Worm (Caenorhabditis elegans) whole organism, L4 larva: ENCODE results near the gene B0496.2.

Source experiments
- D1046.2 ChIP-seq: fragments of 200-800 bp; sonication (Bioruptor generic); IDR thresholded peaks from 2 replicates; pipeline ENCODE4 v1.3.6; 2022; ENCODE audit warnings: missing genetic modification characterization, missing compliant biosample characterization
- F10B5.3 ChIP-seq: sonication (generic microtip); optimal IDR thresholded peaks from 2 replicates; lab custom pipeline; 2016; ENCODE audit warnings: mild to moderate bottlenecking, missing genetic modification characterization, missing compliant biosample characterization
- F26F4.8 ChIP-seq: fragments of 200-800 bp; sonication (Bioruptor generic); conservative IDR thresholded peaks from 2 replicates; pipeline ENCODE4 v1.3.6; 2022; ENCODE audit warnings: missing genetic modification characterization, missing compliant biosample characterization
- F44E2.7 ChIP-seq: fragments of 200-800 bp; sonication (Bioruptor generic); IDR thresholded peaks from 2 replicates; pipeline ENCODE4 v2.1.2; 2022; ENCODE audit warnings: missing genetic modification characterization, missing compliant biosample characterization
- F49E8.2 ChIP-seq: sonication (generic microtip); optimal IDR thresholded peaks from 2 replicates; lab custom pipeline; 2016; ENCODE audit warnings: missing compliant biosample characterization, mild to moderate bottlenecking, missing genetic modification characterization, borderline replicate concordance
- Y105C5A.15 ChIP-seq: fragments of 200-800 bp; sonication (Bioruptor generic); IDR thresholded peaks from 2 replicates; pipeline ENCODE4 v1.3.6; 2022; ENCODE audit warnings: missing genetic modification characterization, missing compliant biosample characterization
- ZK546.5 ChIP-seq, 2 experiments: sonication (generic microtip); optimal IDR thresholded peaks; 2 replicates each; lab custom pipeline; 2017; ENCODE audit warnings: missing biosample characterization in 2 of 2, missing genetic modification characterization in 2 of 2
- aha-1 ChIP-seq: fragments of 150-350 bp; peaks from one replicate; lab custom pipeline; 2014; ENCODE audit warnings: missing biosample characterization, missing genetic modification characterization
- aly-2 ChIP-seq: sonication (generic microtip); optimal IDR thresholded peaks from 2 replicates; lab custom pipeline; 2018; ENCODE audit warnings: missing biosample characterization, missing genetic modification characterization
- arid-1 ChIP-seq: fragments of 200-800 bp; sonication (Bioruptor generic); conservative IDR thresholded peaks from 2 replicates; pipeline ENCODE4 v1.3.6; 2022; ENCODE audit warnings: missing genetic modification reagents, missing genetic modification characterization, missing compliant biosample characterization
- ceh-44 ChIP-seq: fragments of 200-800 bp; sonication (Bioruptor generic); IDR thresholded peaks from 2 replicates; pipeline ENCODE4 v1.3.6; 2022; ENCODE audit warnings: missing genetic modification reagents, missing genetic modification characterization, missing compliant biosample characterization
- ceh-82 ChIP-seq: sonication (generic microtip); optimal IDR thresholded peaks from 2 replicates; lab custom pipeline; 2017; ENCODE audit warnings: missing biosample characterization, missing genetic modification characterization
- ctbp-1 ChIP-seq: fragments of 200-800 bp; sonication (Bioruptor generic); IDR thresholded peaks from 2 replicates; pipeline ENCODE4 v1.3.6; 2022; ENCODE audit warnings: missing genetic modification reagents, missing genetic modification characterization, missing compliant biosample characterization
- dpl-1 ChIP-seq: fragments of 150-350 bp; optimal IDR thresholded peaks from 2 replicates; lab custom pipeline; 2014; ENCODE audit warnings: missing biosample characterization, missing genetic modification reagents, missing genetic modification characterization
- dve-1 ChIP-seq: sonication (generic microtip); optimal IDR thresholded peaks from 2 replicates; lab custom pipeline; 2017; ENCODE audit warnings: antibody characterized with exemption, mild to moderate bottlenecking, missing genetic modification characterization, missing compliant biosample characterization; ENCODE audit not compliant: insufficient read depth
- egl-43 ChIP-seq: fragments of 200-800 bp; sonication (Bioruptor generic); IDR thresholded peaks from 2 replicates; pipeline ENCODE4 v1.3.6; 2022; ENCODE audit warnings: missing genetic modification reagents, missing genetic modification characterization, missing compliant biosample characterization
- fkh-10 ChIP-seq: fragments of 150-350 bp; optimal IDR thresholded peaks from 2 replicates; lab custom pipeline; 2014; ENCODE audit warnings: missing biosample characterization, missing genetic modification reagents, missing genetic modification characterization
- hif-1 ChIP-seq, 2 experiments: sonication (generic microtip); optimal IDR thresholded peaks; 2 replicates each; lab custom pipeline; 2016 to 2017; ENCODE audit warnings: missing compliant biosample characterization in 2 of 2, missing genetic modification characterization in 2 of 2, missing genetic modification reagents in 2 of 2, missing genotype in 2 of 2, mild to moderate bottlenecking in 1 of 2
- hlh-11 ChIP-seq: fragments of 200-800 bp; sonication (Bioruptor generic); optimal IDR thresholded peaks from 2 replicates; lab custom pipeline; 2018; ENCODE audit warnings: mild to moderate bottlenecking, missing genetic modification characterization, missing compliant biosample characterization
- hmg-1.1 ChIP-seq: fragments of 200-800 bp; sonication (Bioruptor generic); IDR thresholded peaks from 2 replicates; pipeline ENCODE4 v1.3.6; 2022; ENCODE audit warnings: missing genetic modification reagents, missing genetic modification characterization, missing compliant biosample characterization
- jun-1 ChIP-seq: fragments of 150-350 bp; optimal IDR thresholded peaks from 2 replicates; lab custom pipeline; 2014; ENCODE audit warnings: missing biosample characterization, missing genetic modification reagents, missing genetic modification characterization
- lim-7 ChIP-seq: fragments of 200-800 bp; sonication (Bioruptor generic); IDR thresholded peaks from 2 replicates; pipeline ENCODE4 v1.3.6; 2022; ENCODE audit warnings: missing genetic modification characterization, missing compliant biosample characterization
- lin-13 ChIP-seq: fragments of 150-350 bp; optimal IDR thresholded peaks from 2 replicates; lab custom pipeline; 2014; ENCODE audit warnings: missing biosample characterization, missing genetic modification reagents, missing genetic modification characterization
- lin-15B ChIP-seq: fragments of 150-350 bp; sonication (generic microtip); optimal IDR thresholded peaks from 3 replicates; lab custom pipeline; 2014; ENCODE audit warnings: missing biosample characterization, missing genetic modification characterization
- lin-38 ChIP-seq: fragments of 200-800 bp; sonication (Bioruptor generic); IDR thresholded peaks from 2 replicates; pipeline ENCODE4 v1.3.6; 2022; ENCODE audit warnings: missing genetic modification reagents, missing genetic modification characterization, missing compliant biosample characterization
- mes-2 ChIP-seq: sonication (generic microtip); optimal IDR thresholded peaks from 2 replicates; lab custom pipeline; 2016; ENCODE audit warnings: missing genotype, mild to moderate bottlenecking, missing genetic modification characterization, missing compliant biosample characterization; ENCODE audit not compliant: poor library complexity, severe bottlenecking
- mxl-2 ChIP-seq: fragments of 200-800 bp; sonication (Bioruptor generic); conservative IDR thresholded peaks from 2 replicates; pipeline ENCODE4 v1.3.6; 2022; ENCODE audit warnings: missing genetic modification reagents, missing genetic modification characterization, missing compliant biosample characterization
- mxl-3 ChIP-seq: fragments of 200-800 bp; sonication (Bioruptor generic); optimal IDR thresholded peaks from 2 replicates; lab custom pipeline; 2018; ENCODE audit warnings: mild to moderate bottlenecking, missing genetic modification characterization, missing compliant biosample characterization
- nhr-102 ChIP-seq: sonication (generic microtip); optimal IDR thresholded peaks from 2 replicates; lab custom pipeline; 2016; ENCODE audit warnings: mild to moderate bottlenecking, missing genetic modification characterization, moderate library complexity, missing compliant biosample characterization
- nhr-237 ChIP-seq: sonication (generic microtip); optimal IDR thresholded peaks from 2 replicates; lab custom pipeline; 2017; ENCODE audit warnings: missing biosample characterization, missing genetic modification characterization
- nhr-28 ChIP-seq: fragments of 150-350 bp; optimal IDR thresholded peaks from 2 replicates; lab custom pipeline; 2014; ENCODE audit warnings: missing biosample characterization, missing genetic modification characterization
- nhr-41 ChIP-seq: fragments of 200-800 bp; sonication (Bioruptor generic); IDR thresholded peaks from 2 replicates; pipeline ENCODE4 v1.3.6; 2022; ENCODE audit warnings: missing genetic modification reagents, missing genetic modification characterization, missing compliant biosample characterization
- nhr-42 ChIP-seq: fragments of 200-800 bp; sonication (Bioruptor generic); IDR thresholded peaks from 2 replicates; pipeline ENCODE4 v1.3.6; 2022; ENCODE audit warnings: missing genetic modification characterization, missing compliant biosample characterization
- nhr-48 ChIP-seq: sonication (generic microtip); optimal IDR thresholded peaks from 2 replicates; lab custom pipeline; 2016; ENCODE audit warnings: mild to moderate bottlenecking, missing genetic modification characterization, missing compliant biosample characterization
- nhr-77 ChIP-seq: fragments of 150-350 bp; optimal IDR thresholded peaks from 2 replicates; lab custom pipeline; 2014; ENCODE audit warnings: missing biosample characterization, missing genetic modification characterization
- php-3 ChIP-seq: fragments of 200-800 bp; sonication (Bioruptor generic); IDR thresholded peaks from 2 replicates; pipeline ENCODE4 v1.3.6; 2022; ENCODE audit warnings: missing genetic modification reagents, missing genetic modification characterization, missing compliant biosample characterization
- rbr-2 ChIP-seq: sonication (generic microtip); optimal IDR thresholded peaks from 2 replicates; lab custom pipeline; 2016; ENCODE audit warnings: missing genotype, missing genetic modification characterization, missing compliant biosample characterization
- saeg-2 ChIP-seq: fragments of 200-800 bp; sonication (Bioruptor generic); IDR thresholded peaks from 2 replicates; pipeline ENCODE4 v1.3.6; 2022; ENCODE audit warnings: missing genetic modification reagents, missing genetic modification characterization, missing compliant biosample characterization
- tra-1 ChIP-seq: fragments of 200-800 bp; sonication (Bioruptor generic); IDR thresholded peaks from 2 replicates; pipeline ENCODE4 v1.3.6; 2022; ENCODE audit warnings: missing genetic modification reagents, missing genetic modification characterization, missing compliant biosample characterization
- vab-7 ChIP-seq: fragments of 200-800 bp; sonication (Bioruptor generic); IDR thresholded peaks from 2 replicates; pipeline ENCODE4 v1.3.6; 2022; ENCODE audit warnings: missing genetic modification reagents, missing genetic modification characterization, missing compliant biosample characterization
- zag-1 ChIP-seq: fragments of 150-350 bp; optimal IDR thresholded peaks from 2 replicates; lab custom pipeline; 2014; ENCODE audit warnings: missing biosample characterization, missing genetic modification characterization
- zfp-3 ChIP-seq: fragments of 200-800 bp; sonication (Bioruptor generic); conservative IDR thresholded peaks from 2 replicates; pipeline ENCODE4 v1.3.6; 2022; ENCODE audit warnings: missing genetic modification reagents, missing genetic modification characterization, missing compliant biosample characterization

B0496.2 gene

DNA sequence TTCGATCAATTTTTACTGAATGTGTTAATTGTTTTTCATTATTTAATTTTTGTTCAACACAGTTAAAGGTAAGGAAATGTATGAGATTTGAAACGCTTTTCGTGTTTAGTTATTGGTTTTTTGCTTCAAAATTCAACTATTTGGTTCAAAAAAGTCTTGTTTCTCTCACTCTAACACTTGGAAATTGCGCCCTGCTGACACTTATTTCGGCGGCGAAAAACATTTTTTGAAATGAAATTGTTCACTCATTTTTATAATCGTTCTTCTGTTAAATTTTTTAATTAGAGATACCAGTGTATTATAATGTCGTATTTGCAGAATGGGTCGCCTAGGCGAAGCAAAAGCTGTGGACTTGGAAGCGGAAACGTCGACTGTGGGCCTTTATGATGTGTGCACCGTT, 30.5 kb downstream of the B0496.2 start, which contains the start of gene rod-1:
rod-1 (plus strand) TSS at position 319 of the 400 bp plus-strand sequence.
- TF ChIP-seq mxl-2 (GFP tag; lab: Robert Waterston, UW) (no peak), Y105C5A.15 (GFP tag; lab: Robert Waterston, UW) (no peak), fkh-10 (GFP tag; lab: Kevin White, UChicago) (peak; percentile 12), aha-1 (tag; lab: Kevin White, UChicago) (peak; percentile 57), zag-1 (no peak), dpl-1 (GFP tag; lab: Kevin White, UChicago) (peak; percentile 69), nhr-237 (tag; lab: Kevin White, UChicago) (no peak), vab-7 (GFP tag; lab: Robert Waterston, UW) (no peak), nhr-77 (tag; lab: Kevin White, UChicago) (no peak)

DNA sequence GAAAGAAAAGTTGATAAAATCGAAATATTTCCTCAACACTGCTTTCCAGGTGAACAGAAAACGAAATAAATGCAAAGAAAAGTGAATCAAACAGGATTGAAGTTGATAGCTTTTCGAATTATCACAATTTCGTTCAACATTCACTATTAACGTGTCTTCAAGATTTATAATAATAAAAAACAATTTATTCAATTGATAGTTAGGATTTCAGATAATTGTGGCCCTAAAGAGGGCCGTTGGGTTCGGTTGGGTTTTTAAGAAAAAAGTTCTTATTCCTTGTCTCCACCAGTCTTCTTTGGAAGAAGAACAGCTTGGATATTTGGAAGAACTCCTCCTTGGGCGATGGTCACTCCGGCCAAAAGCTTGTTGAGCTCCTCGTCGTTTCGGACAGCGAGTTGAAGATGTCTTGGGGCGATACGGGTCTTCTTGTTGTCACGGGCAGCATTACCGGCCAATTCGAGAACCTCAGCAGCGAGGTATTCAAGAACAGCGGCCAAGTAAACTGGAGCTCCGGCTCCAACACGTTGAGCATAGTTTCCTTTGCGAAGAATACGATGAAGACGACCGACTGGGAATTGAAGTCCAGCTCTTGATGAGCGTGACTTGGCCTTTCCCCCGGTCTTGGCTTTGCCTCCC, 38.0 kb downstream of the B0496.2 start:
- TF ChIP-seq Y105C5A.15 (GFP tag; lab: Robert Waterston, UW) = peak; percentile 32; the same call in 1 of the 2 replicates
- TF ChIP-seq egl-43 (GFP tag; lab: Robert Waterston, UW) = peak; percentile 60; the same call in 1 of the 2 replicates
- peak; percentile 64; the same call in 1 of the 2 replicates for TF ChIP-seq F26F4.8 (GFP tag; lab: Robert Waterston, UW)
- peak; percentile 23; the same call in 1 of the 2 replicates for TF ChIP-seq lim-7 (GFP tag; lab: Robert Waterston, UW)
- TF ChIP-seq D1046.2 (GFP tag; lab: Robert Waterston, UW) = 0 out of 2 replicates have a peak, but pooled peaks have one; percentile 8
- TF ChIP-seq F49E8.2 (tag; lab: Kevin White, UChicago) = peak; percentile 14
- TF ChIP-seq, all 104 proteins: peak for 6; not testable (repeated sequence) for 98

DNA sequence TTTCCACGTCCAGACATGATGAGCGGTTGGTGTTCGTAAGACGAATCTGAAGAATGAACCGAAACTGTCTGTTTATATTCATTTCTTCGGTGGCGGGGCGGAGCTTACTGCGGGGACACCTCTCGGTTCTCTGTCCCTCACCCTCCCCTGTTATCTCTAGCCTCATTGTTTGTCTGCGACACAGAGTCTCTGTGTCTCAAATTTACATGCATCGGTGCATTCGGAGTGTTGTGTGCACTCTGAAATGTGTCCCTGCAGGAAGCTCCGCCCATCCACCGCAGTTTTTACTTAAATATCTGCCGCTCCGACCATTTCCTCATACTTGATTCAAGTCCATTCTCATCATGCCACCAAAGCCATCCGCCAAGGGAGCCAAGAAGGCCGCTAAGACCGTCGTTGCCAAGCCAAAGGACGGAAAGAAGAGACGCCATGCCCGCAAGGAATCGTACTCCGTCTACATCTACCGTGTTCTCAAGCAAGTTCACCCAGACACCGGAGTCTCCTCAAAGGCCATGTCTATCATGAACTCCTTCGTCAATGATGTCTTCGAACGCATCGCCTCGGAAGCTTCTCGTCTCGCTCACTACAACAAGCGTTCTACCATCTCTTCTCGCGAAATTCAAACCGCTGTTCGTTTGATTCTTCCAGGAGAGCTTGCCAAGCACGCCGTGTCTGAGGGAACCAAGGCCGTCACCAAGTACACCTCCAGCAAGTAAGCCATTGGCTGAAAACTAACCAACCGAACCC, 38.7 kb downstream of the B0496.2 start, which contains the start of the genes his-61 and his-62:
his-61 (minus strand) TSS at position 17 of the 747 bp plus-strand sequence.
his-62 (plus strand) TSS at position 345 of the 747 bp plus-strand sequence.
- TF ChIP-seq hmg-1.1 (GFP tag; lab: Robert Waterston, UW) = peak; percentile 48; the same call in 1 of the 2 replicates
- TF ChIP-seq arid-1 (GFP tag; lab: Robert Waterston, UW) = peak; percentile 4; the same call in 1 of the 2 replicates
- TF ChIP-seq nhr-28 (tag; lab: Kevin White, UChicago) = peak; percentile 18
- TF ChIP-seq php-3 (GFP tag; lab: Robert Waterston, UW) = 0 out of 2 replicates have a peak, but pooled peaks have one; percentile 25
- 0 out of 2 replicates have a peak, but pooled peaks have one; percentile 46 for TF ChIP-seq saeg-2 (GFP tag; lab: Robert Waterston, UW)
- TF ChIP-seq ceh-44 (GFP tag; lab: Robert Waterston, UW) = no peak
- peak; percentile 86 for TF ChIP-seq nhr-102 (tag; lab: Kevin White, UChicago)
- no peak; the same call in 1 of the 2 replicates for TF ChIP-seq F44E2.7 (GFP tag; lab: Robert Waterston, UW)
- 0 out of 2 replicates have a peak, but pooled peaks have one; percentile 20 for TF ChIP-seq nhr-41 (GFP tag; lab: Robert Waterston, UW)
- no peak for TF ChIP-seq ctbp-1 (GFP tag; lab: Robert Waterston, UW)
- TF ChIP-seq fkh-10 (GFP tag; lab: Kevin White, UChicago) = no peak
- TF ChIP-seq hif-1 (tag; optimal IDR thresholded peaks at IDR 0.05; lab: Kevin White, UChicago) = peak in 1 of 2 experiments; percentile 22
- TF ChIP-seq lin-38 = peak; percentile 76
- peak; percentile 36 for TF ChIP-seq lin-13 (GFP tag; lab: Kevin White, UChicago)
- TF ChIP-seq hlh-11 (tag; lab: Kevin White, UChicago) = peak; percentile 91
- TF ChIP-seq nhr-42 (GFP tag; lab: Robert Waterston, UW) = peak; percentile 79; the same call in 1 of the 2 replicates
- peak; percentile 83 for TF ChIP-seq mes-2
- peak; percentile 97 for TF ChIP-seq nhr-48 (tag; lab: Kevin White, UChicago)
- 0 out of 2 replicates have a peak, but pooled peaks have one; percentile 43 for TF ChIP-seq tra-1 (GFP tag; lab: Robert Waterston, UW)
- no peak for TF ChIP-seq ceh-82
- TF ChIP-seq dve-1 (tag; lab: Kevin White, UChicago) = peak; percentile 98
- TF ChIP-seq nhr-77 (tag; lab: Kevin White, UChicago) = peak; percentile 20
- no peak for TF ChIP-seq jun-1 (tag; lab: Kevin White, UChicago)
- peak; percentile 10 for TF ChIP-seq F49E8.2 (tag; lab: Kevin White, UChicago)
- peak; percentile 42 for TF ChIP-seq dpl-1 (GFP tag; lab: Kevin White, UChicago)
- TF ChIP-seq ZK546.5 (tag; optimal IDR thresholded peaks at IDR 0.05; lab: Kevin White, UChicago) = no peak
- TF ChIP-seq lin-15B (tag; lab: Kevin White, UChicago) = no peak
- no peak for TF ChIP-seq mxl-3 (GFP tag; lab: Kevin White, UChicago)
- TF ChIP-seq D1046.2 (GFP tag; lab: Robert Waterston, UW) = 0 out of 2 replicates have a peak, but pooled peaks have one; percentile 40
- TF ChIP-seq rbr-2 (tag; lab: Kevin White, UChicago) = peak; percentile 74
- peak; percentile 40; the same call in 1 of the 2 replicates for TF ChIP-seq vab-7 (GFP tag; lab: Robert Waterston, UW)
- no peak for TF ChIP-seq aly-2 (tag; lab: Kevin White, UChicago)
- TF ChIP-seq zfp-3 (GFP tag; lab: Robert Waterston, UW) = no peak
- TF ChIP-seq F10B5.3 (tag; lab: Kevin White, UChicago) = peak; percentile 72
